Fruit fly (Drosophila melanogaster): ENCODE measurements around the gene MED19.

DNA sequence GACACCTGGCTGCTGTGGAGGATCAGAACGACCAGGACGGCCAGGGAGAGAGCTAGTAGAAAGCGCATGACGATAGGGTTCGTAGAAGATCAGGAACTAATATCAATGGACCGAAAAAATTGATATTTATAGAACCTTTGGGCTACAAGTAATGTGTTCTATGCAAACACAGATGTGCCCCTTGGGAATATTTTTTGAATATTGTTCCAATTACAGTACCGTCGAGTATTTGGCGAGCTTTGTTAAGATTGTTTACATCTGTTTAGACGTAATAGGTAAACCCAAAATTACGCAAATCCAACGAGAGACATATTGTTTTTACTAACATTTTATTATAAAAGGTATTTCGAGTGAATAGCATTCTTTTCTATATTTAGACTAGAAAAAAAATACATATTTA lies 11.2 kb downstream of the MED19 start, which contains the start of gene CG32189:
- TF ChIP-seq bab1 (GFP tag; optimal IDR thresholded peaks at IDR 0.05) = no peak
- no peak for TF ChIP-seq pad (GFP tag; optimal IDR thresholded peaks at IDR 0.05)
- no peak for TF ChIP-seq CG7045 (GFP tag; optimal IDR thresholded peaks at IDR 0.05)
- TF ChIP-seq kay (GFP tag; ENCODE audit: borderline replicate concordance) = no peak
- TF ChIP-seq CG5204 (GFP tag; optimal IDR thresholded peaks at IDR 0.05) = no peak
- no peak for TF ChIP-seq ovo (GFP tag; optimal IDR thresholded peaks at IDR 0.05)
- TF ChIP-seq CG12768 (GFP tag; optimal IDR thresholded peaks at IDR 0.05) = no peak
- no peak for TF ChIP-seq toe (GFP tag; optimal IDR thresholded peaks at IDR 0.05)
- no peak for TF ChIP-seq cnc (optimal IDR thresholded peaks at IDR 0.05)
- TF ChIP-seq CG1620 (GFP tag; optimal IDR thresholded peaks at IDR 0.05) = no peak
